Worm (Caenorhabditis elegans): ENCODE data around the gene fbxa-153.

- no peak for TF ChIP-seq ceh-83 (GFP tag; optimal IDR thresholded peaks at IDR 0.05)
- no peak for TF ChIP-seq nhr-2 (tag; optimal IDR thresholded peaks at IDR 0.05)
These were observed 46.2 kb downstream of the fbxa-153 start for ce11 chrV:15563985-15564384.

All from whole organism, mixed stage, embryonic.